Worm (Caenorhabditis elegans): ENCODE results near the gene spp-10.
A peak's percentile ranks its signal among the peaks of the same experiment; 100 is the strongest.

spp-10 gene

DNA sequence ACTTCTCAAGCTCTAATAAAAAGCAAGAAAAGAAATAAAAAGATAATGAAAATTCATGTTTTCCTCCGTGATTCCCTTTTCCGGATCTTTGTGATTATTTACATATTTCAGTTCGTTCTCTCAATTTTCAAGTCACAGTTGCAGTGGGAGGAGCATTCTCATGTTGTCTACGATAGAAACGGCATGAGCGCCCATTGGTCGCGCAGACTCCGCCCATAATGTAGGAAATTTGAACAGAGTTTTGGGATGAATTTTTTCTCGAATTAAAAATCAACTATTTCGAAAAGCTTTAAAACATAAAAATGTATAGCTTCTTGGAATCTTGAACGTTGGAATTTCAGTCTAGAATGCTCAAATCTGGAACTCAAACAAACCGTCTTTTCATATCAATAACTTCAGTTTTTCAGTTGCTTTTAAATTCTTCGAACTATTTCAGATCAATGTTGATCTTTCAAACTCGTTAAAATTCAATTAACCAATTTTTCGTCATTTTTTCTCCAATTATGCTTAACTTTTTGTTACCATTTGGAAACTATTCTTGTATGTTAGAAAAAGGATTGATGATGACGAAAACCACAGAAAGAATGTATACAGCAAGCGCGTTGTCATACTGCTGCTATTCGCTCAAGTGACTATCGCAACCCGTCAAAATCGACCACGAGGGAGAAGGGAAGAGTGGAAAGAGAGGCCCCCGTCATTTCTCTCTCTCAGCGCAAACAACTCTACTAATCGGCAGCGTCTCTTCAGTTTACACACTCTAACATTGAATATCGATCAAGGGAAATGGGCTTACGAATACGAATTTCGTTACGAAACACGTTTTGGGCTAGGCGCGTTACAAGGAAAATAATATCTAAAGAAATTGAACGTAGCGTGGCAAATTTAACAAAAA is 45.2 kb upstream of the spp-10 start (continued):
- TF ChIP-seq R02D3.7 (tag; optimal IDR thresholded peaks at IDR 0.05) = no peak
- TF ChIP-seq ceh-62 (tag; optimal IDR thresholded peaks at IDR 0.05) = peak; percentile 33
- TF ChIP-seq lir-3 (tag; optimal IDR thresholded peaks at IDR 0.05) = no peak
- TF ChIP-seq ztf-7 (tag; optimal IDR thresholded peaks at IDR 0.05) = no peak
- peak; percentile 51 for TF ChIP-seq nhr-11 (tag; optimal IDR thresholded peaks at IDR 0.05)
- TF ChIP-seq set-16 (GFP tag; IDR thresholded peaks at IDR 0.05) = peak; percentile 31; the same call in 1 of the 2 replicates
- TF ChIP-seq nhr-111 (GFP tag; optimal IDR thresholded peaks at IDR 0.05) = peak; percentile 27
- 0 out of 2 replicates have a peak, but pooled peaks have one; percentile 11 for TF ChIP-seq nhr-41 (GFP tag; IDR thresholded peaks at IDR 0.05)
- no peak for TF ChIP-seq nhr-76 (tag; optimal IDR thresholded peaks at IDR 0.05)
- peak; percentile 20 for TF ChIP-seq sdz-12 (GFP tag; optimal IDR thresholded peaks at IDR 0.05)
- peak; percentile 49 for TF ChIP-seq vab-7 (GFP tag; IDR thresholded peaks at IDR 0.05)
- no peak for TF ChIP-seq Y5F2A.4 (GFP tag; optimal IDR thresholded peaks at IDR 0.05)
- TF ChIP-seq ceh-82 (tag; optimal IDR thresholded peaks at IDR 0.05) = no peak
- TF ChIP-seq mxl-3 (GFP tag; optimal IDR thresholded peaks at IDR 0.05) = peak; percentile 93
- TF ChIP-seq cey-2 (tag; optimal IDR thresholded peaks at IDR 0.05; ENCODE audit: borderline replicate concordance, insufficient read depth) = no peak
- TF ChIP-seq ama-1 (optimal IDR thresholded peaks at IDR 0.05) = peak; percentile 96
- TF ChIP-seq jun-1 (tag; optimal IDR thresholded peaks at IDR 0.05) = no peak
- no peak for TF ChIP-seq unc-130 (GFP tag; optimal IDR thresholded peaks at IDR 0.05)
- TF ChIP-seq snpc-1.2 (GFP tag; IDR thresholded peaks at IDR 0.05) = peak; percentile 24; the same call in 1 of the 2 replicates
- peak; percentile 70 for TF ChIP-seq lin-1 (GFP tag; IDR thresholded peaks at IDR 0.05)
- peak; percentile 36 for TF ChIP-seq Y48G9A.11 (GFP tag; IDR thresholded peaks at IDR 0.05)
- TF ChIP-seq dmd-6 (GFP tag; IDR thresholded peaks at IDR 0.05) = peak; percentile 68
- TF ChIP-seq hmg-1.1 (GFP tag; IDR thresholded peaks at IDR 0.05) = peak; percentile 78
- TF ChIP-seq ctbp-1 (GFP tag; IDR thresholded peaks at IDR 0.05) = peak; percentile 41; the same call in 1 of the 2 replicates
- TF ChIP-seq egl-43 (GFP tag; IDR thresholded peaks at IDR 0.05) = peak; percentile 73
- TF ChIP-seq nhr-28 (tag; optimal IDR thresholded peaks at IDR 0.05) = peak; percentile 59
- TF ChIP-seq ceh-20 (GFP tag; IDR thresholded peaks at IDR 0.05) = peak; percentile 60
- TF ChIP-seq T26A8.4 (GFP tag; IDR thresholded peaks at IDR 0.05) = no peak
- peak; percentile 32 for TF ChIP-seq dpl-1 (GFP tag; optimal IDR thresholded peaks at IDR 0.05)
- peak; percentile 24 for TF ChIP-seq rbr-2 (tag; optimal IDR thresholded peaks at IDR 0.05)
- no peak for TF ChIP-seq nhr-25 (tag; optimal IDR thresholded peaks at IDR 0.05; ENCODE audit: borderline replicate concordance, insufficient read depth)
- TF ChIP-seq dmd-9 (GFP tag; IDR thresholded peaks at IDR 0.05) = no peak; the same call in 1 of the 2 replicates
- peak; percentile 55 for TF ChIP-seq lin-13 (GFP tag; optimal IDR thresholded peaks at IDR 0.05)
- peak; percentile 34; the same call in 1 of the 2 replicates for TF ChIP-seq tra-1 (GFP tag; IDR thresholded peaks at IDR 0.05)
- TF ChIP-seq nhr-10 (tag; optimal IDR thresholded peaks at IDR 0.05) = no peak
- TF ChIP-seq nhr-6 (tag; optimal IDR thresholded peaks at IDR 0.05) = peak; percentile 38
- peak; percentile 95 for TF ChIP-seq Y105C5A.15 (GFP tag; IDR thresholded peaks at IDR 0.05)
- TF ChIP-seq mdt-29 (GFP tag; IDR thresholded peaks at IDR 0.05) = peak; percentile 9
- TF ChIP-seq hlh-30 (tag; optimal IDR thresholded peaks at IDR 0.05; ENCODE audit: insufficient read depth) = peak; percentile 97
- TF ChIP-seq zfp-3 (GFP tag; conservative IDR thresholded peaks at IDR 0.05) = peak; percentile 71; the same call in 1 of the 2 replicates
- TF ChIP-seq mxl-2 (GFP tag; conservative IDR thresholded peaks at IDR 0.05) = no peak
- TF ChIP-seq gei-8 (GFP tag; optimal IDR thresholded peaks at IDR 0.05) = no peak
- TF ChIP-seq aha-1 (tag) = peak; percentile 98
- 0 out of 2 replicates have a peak, but pooled peaks have one; percentile 17 for TF ChIP-seq Y75B8A.6 (GFP tag; IDR thresholded peaks at IDR 0.05)
- no peak for TF ChIP-seq attf-4 (tag; optimal IDR thresholded peaks at IDR 0.05)
- peak; percentile 20 for TF ChIP-seq F37D6.2 (tag; optimal IDR thresholded peaks at IDR 0.05)
- no peak for TF ChIP-seq zfp-2 (tag; optimal IDR thresholded peaks at IDR 0.05)
- peak; percentile 73 for TF ChIP-seq lin-39 (tag; optimal IDR thresholded peaks at IDR 0.05)
- peak; percentile 92 for TF ChIP-seq nhr-42 (GFP tag; IDR thresholded peaks at IDR 0.05)
